Worm (Caenorhabditis elegans) whole organism, L4 larva: ENCODE data around the gene T22B2.5.

Source experiments
- ceh-62 ChIP-seq: sonication (generic microtip); optimal IDR thresholded peaks from 2 replicates; lab custom pipeline; 2017; ENCODE audit warnings: missing biosample characterization, missing genetic modification characterization
- cey-2 ChIP-seq: sonication (generic microtip); optimal IDR thresholded peaks from 3 replicates; lab custom pipeline; 2017; ENCODE audit warnings: missing genetic modification characterization, mild to moderate bottlenecking, missing compliant biosample characterization, antibody characterized with exemption, borderline replicate concordance; ENCODE audit not compliant: insufficient read depth
- lin-13 ChIP-seq: fragments of 150-350 bp; optimal IDR thresholded peaks from 2 replicates; lab custom pipeline; 2014; ENCODE audit warnings: missing biosample characterization, missing genetic modification reagents, missing genetic modification characterization

- TF ChIP-seq cey-2 (tag; lab: Kevin White, UChicago) (no peak), lin-13 (GFP tag; lab: Kevin White, UChicago) (no peak), ceh-62 (tag; lab: Kevin White, UChicago) (no peak)
These were observed 49.9 kb downstream of the T22B2.5 start for ce11 chrX:3861294-3861693.
